Fruit fly (Drosophila melanogaster) whole organism, embryonic: ENCODE measurements around the gene dao.

ENCODE experiments used
- Antp ChIP-seq: fragments of 200-800 bp; sonication (Bioruptor generic); optimal IDR thresholded peaks from 3 replicates; lab custom pipeline; 2016; ENCODE audit warnings: missing biosample characterization, missing genetic modification characterization
- BtbVII ChIP-seq: fragments of 200-800 bp; sonication (Bioruptor generic); optimal IDR thresholded peaks from 3 replicates; lab custom pipeline; 2017; ENCODE audit warnings: missing biosample characterization, mild to moderate bottlenecking, missing genetic modification characterization
- CG11398 ChIP-seq: fragments of 200-800 bp; sonication (Bioruptor generic); optimal IDR thresholded peaks from 2 replicates; lab custom pipeline; 2016; ENCODE audit warnings: missing biosample characterization, missing genetic modification characterization
- CG11504 ChIP-seq: fragments of 200-800 bp; sonication (Bioruptor generic); optimal IDR thresholded peaks from 3 replicates; lab custom pipeline; 2019; ENCODE audit warnings: missing biosample characterization, mild to moderate bottlenecking, missing genetic modification characterization, moderate library complexity
- CG12071 ChIP-seq: fragments of 200-800 bp; sonication (Bioruptor generic); optimal IDR thresholded peaks from 3 replicates; lab custom pipeline; 2018; ENCODE audit warnings: missing biosample characterization, mild to moderate bottlenecking, missing genetic modification characterization
- CG1233 ChIP-seq: fragments of 200-800 bp; sonication (Bioruptor generic); optimal IDR thresholded peaks from 4 replicates; lab custom pipeline; 2018; ENCODE audit warnings: missing biosample characterization, mild to moderate bottlenecking, missing genetic modification characterization
- CG13287 ChIP-seq: fragments of 200-800 bp; sonication (Bioruptor generic); IDR thresholded peaks from 2 replicates; pipeline ENCODE4 v1.3.6; 2022; ENCODE audit warnings: missing biosample characterization, missing genetic modification characterization; ENCODE audit not compliant: partially characterized antibody
- CG32532 ChIP-seq: fragments of 200-800 bp; sonication (Bioruptor generic); IDR thresholded peaks from 2 replicates; pipeline ENCODE4 v1.3.6; 2022; ENCODE audit warnings: missing biosample characterization, missing genetic modification characterization
- CG4282 ChIP-seq: fragments of 200-800 bp; sonication (Bioruptor generic); optimal IDR thresholded peaks from 2 replicates; lab custom pipeline; 2016; ENCODE audit warnings: missing biosample characterization, missing genetic modification characterization
- CG4820 ChIP-seq: fragments of 200-800 bp; sonication (Bioruptor generic); optimal IDR thresholded peaks from 3 replicates; lab custom pipeline; 2016; ENCODE audit warnings: missing biosample characterization, missing genetic modification characterization
- CG5953 ChIP-seq: fragments of 200-800 bp; sonication (Bioruptor generic); IDR thresholded peaks from 2 replicates; pipeline ENCODE4 v1.3.6; 2022; ENCODE audit warnings: missing biosample characterization, missing genetic modification characterization
- CG8478 ChIP-seq: fragments of >200 bp; optimal IDR thresholded peaks from 2 replicates; lab custom pipeline; 2018
- CG9727 ChIP-seq: fragments of 200-800 bp; sonication (Bioruptor generic); optimal IDR thresholded peaks from 3 replicates; lab custom pipeline; 2017; ENCODE audit warnings: missing biosample characterization, mild to moderate bottlenecking, missing genetic modification characterization
- CG9817 ChIP-seq: fragments of 200-800 bp; sonication (Bioruptor generic); optimal IDR thresholded peaks from 2 replicates; lab custom pipeline; 2018; ENCODE audit warnings: missing biosample characterization, mild to moderate bottlenecking, missing genetic modification characterization, moderate library complexity
- CoRest ChIP-seq: fragments of 200-800 bp; sonication (Bioruptor generic); optimal IDR thresholded peaks from 3 replicates; lab custom pipeline; 2018; ENCODE audit warnings: missing biosample characterization, mild to moderate bottlenecking, missing genetic modification characterization, moderate library complexity
- Doc2 ChIP-seq: fragments of 200-800 bp; sonication (Bioruptor generic); IDR thresholded peaks from 2 replicates; pipeline ENCODE4 v1.3.6; 2022; ENCODE audit warnings: missing biosample characterization, missing genetic modification characterization
- Eip74EF ChIP-seq, 2 experiments: fragments of 200-800 bp in 1 of 2; fragments of >200 bp in 1 of 2; sonication (Bioruptor generic) in 1 of 2; optimal IDR thresholded peaks; 2 replicates each; lab custom pipeline; 2017 to 2019; ENCODE audit warnings: missing biosample characterization in 2 of 2, missing genetic modification characterization in 2 of 2, mild to moderate bottlenecking in 1 of 2, moderate library complexity in 1 of 2
- Elba2 ChIP-seq: fragments of 200-800 bp; sonication (Bioruptor generic); optimal IDR thresholded peaks from 3 replicates; lab custom pipeline; 2016; ENCODE audit warnings: missing biosample characterization, missing genetic modification characterization
- HLH54F ChIP-seq: fragments of 200-800 bp; sonication (Bioruptor generic); optimal IDR thresholded peaks from 3 replicates; lab custom pipeline; 2016; ENCODE audit warnings: missing biosample characterization, missing genetic modification characterization
- Hr3 ChIP-seq: fragments of 200-800 bp; sonication (Bioruptor generic); optimal IDR thresholded peaks from 3 replicates; lab custom pipeline; 2016; ENCODE audit warnings: missing biosample characterization, missing genetic modification characterization
- Hr39 ChIP-seq: fragments of >200 bp; optimal IDR thresholded peaks from 2 replicates; lab custom pipeline; 2017
- Hr51 ChIP-seq, 2 experiments: fragments of 200-800 bp; sonication (Bioruptor generic); optimal IDR thresholded peaks; 2 replicates in 1 of 2; 3 replicates in 1 of 2; lab custom pipeline; 2016 to 2018; ENCODE audit warnings: missing biosample characterization in 2 of 2, missing genetic modification characterization in 2 of 2, mild to moderate bottlenecking in 1 of 2, moderate library complexity in 1 of 2
- Lhr ChIP-seq: fragments of 200-800 bp; sonication (Bioruptor generic); optimal IDR thresholded peaks from 3 replicates; lab custom pipeline; 2017; ENCODE audit warnings: mild to moderate bottlenecking, missing biosample characterization, missing genetic modification reagents, missing genetic modification characterization
- Lim3 ChIP-seq: fragments of 200-800 bp; sonication (Bioruptor generic); IDR thresholded peaks from 2 replicates; pipeline ENCODE4 v1.3.6; 2022; ENCODE audit warnings: missing biosample characterization, missing genetic modification characterization
- Med ChIP-seq: fragments of 200-800 bp; sonication (Bioruptor generic); peaks from one replicate; lab custom pipeline; 2016; ENCODE audit warnings: missing biosample characterization, missing genetic modification characterization, mild to moderate bottlenecking, inconsistent platforms, moderate library complexity
- Myb ChIP-seq: fragments of 200-800 bp; sonication (Bioruptor generic); optimal IDR thresholded peaks from 2 replicates; lab custom pipeline; 2016; ENCODE audit warnings: missing biosample characterization, missing genetic modification characterization
- Ptx1 ChIP-seq: fragments of 200-800 bp; sonication (Bioruptor generic); IDR thresholded peaks from 2 replicates; pipeline ENCODE4 v1.3.6; 2022; ENCODE audit warnings: missing biosample characterization, missing genetic modification characterization
- Sox102F ChIP-seq: fragments of 200-800 bp; sonication (Bioruptor generic); optimal IDR thresholded peaks from 2 replicates; lab custom pipeline; 2018; ENCODE audit warnings: missing biosample characterization, mild to moderate bottlenecking, missing genetic modification characterization, moderate library complexity
- Taf1 ChIP-seq: fragments of 200-800 bp; sonication (Bioruptor generic); IDR thresholded peaks from 2 replicates; pipeline ENCODE4 v1.3.6; 2022; ENCODE audit warnings: missing biosample characterization, missing genetic modification characterization
- Tbp ChIP-seq: fragments of >200 bp; optimal IDR thresholded peaks from 2 replicates; lab custom pipeline; 2018; ENCODE audit warnings: missing biosample characterization, missing genetic modification characterization
- Trl ChIP-seq, 3 experiments: fragments of >200 bp in 2 of 3; fragments of 200-800 bp in 1 of 3; sonication (Bioruptor generic) in 1 of 3; optimal IDR thresholded peaks; 2 replicates in 1 of 3; 3 replicates in 2 of 3; lab custom pipeline; 2016 to 2017; ENCODE audit warnings: missing biosample characterization in 1 of 3, missing genetic modification characterization in 1 of 3
- Xbp1 ChIP-seq: fragments of 200-800 bp; sonication (Bioruptor generic); optimal IDR thresholded peaks from 3 replicates; lab custom pipeline; 2016; ENCODE audit warnings: missing biosample characterization, mild to moderate bottlenecking, missing genetic modification characterization
- Xrp1 ChIP-seq: fragments of 200-800 bp; sonication (Bioruptor generic); IDR thresholded peaks from 2 replicates; pipeline ENCODE4 v1.3.6; 2022; ENCODE audit warnings: missing biosample characterization, missing genetic modification characterization
- aop ChIP-seq: fragments of 200-800 bp; sonication (Bioruptor generic); IDR thresholded peaks from 2 replicates; pipeline ENCODE4 v1.3.6; 2022; ENCODE audit warnings: missing biosample characterization, missing genetic modification characterization
- ap ChIP-seq: fragments of 200-800 bp; sonication (Bioruptor generic); IDR thresholded peaks from 2 replicates; pipeline ENCODE4 v1.3.6; 2022; ENCODE audit warnings: missing biosample characterization, missing genetic modification characterization
- az2 ChIP-seq: fragments of 200-800 bp; sonication (Bioruptor generic); optimal IDR thresholded peaks from 3 replicates; lab custom pipeline; 2016; ENCODE audit warnings: missing biosample characterization, missing genetic modification characterization
- cad ChIP-seq: fragments of >200 bp; optimal IDR thresholded peaks from 2 replicates; lab custom pipeline; 2017; ENCODE audit warnings: missing biosample characterization, missing genetic modification characterization
- chinmo ChIP-seq: fragments of 200-800 bp; sonication (Bioruptor generic); IDR thresholded peaks from 4 replicates; pipeline ENCODE4 v1.3.6; 2022; ENCODE audit warnings: missing biosample characterization, missing genetic modification characterization; ENCODE audit not compliant: partially characterized antibody
- chn ChIP-seq: fragments of 200-800 bp; sonication (Bioruptor generic); optimal IDR thresholded peaks from 2 replicates; lab custom pipeline; 2016; ENCODE audit warnings: missing biosample characterization, missing genetic modification characterization
- ci ChIP-seq: fragments of 200-800 bp; sonication (Bioruptor generic); IDR thresholded peaks from 3 replicates; pipeline ENCODE4 v1.3.6; 2022; ENCODE audit warnings: missing biosample characterization, missing genetic modification characterization
- dpn ChIP-seq, 2 experiments: fragments of 200-800 bp; sonication (Bioruptor generic); optimal IDR thresholded peaks; 3 replicates each; lab custom pipeline; 2016; ENCODE audit warnings: missing biosample characterization in 2 of 2, missing genetic modification characterization in 2 of 2
- esg ChIP-seq: fragments of 200-800 bp; sonication (Bioruptor generic); conservative IDR thresholded peaks from 2 replicates; pipeline ENCODE4 v1.3.6; 2022; ENCODE audit warnings: missing biosample characterization, missing genetic modification characterization
- jigr1 ChIP-seq: fragments of 200-800 bp; sonication (Bioruptor generic); IDR thresholded peaks from 3 replicates; pipeline ENCODE4 v1.3.6; 2022; ENCODE audit warnings: missing biosample characterization, missing genetic modification characterization
- nerfin-1 ChIP-seq: fragments of 200-800 bp; sonication (Bioruptor generic); optimal IDR thresholded peaks from 3 replicates; lab custom pipeline; 2019; ENCODE audit warnings: missing biosample characterization, mild to moderate bottlenecking, missing genetic modification characterization, moderate library complexity
- onecut ChIP-seq: fragments of 200-800 bp; sonication (Bioruptor generic); IDR thresholded peaks from 2 replicates; pipeline ENCODE4 v1.3.6; 2022; ENCODE audit warnings: missing biosample characterization, missing genetic modification characterization
- prd ChIP-seq, 3 experiments: fragments of >200 bp in 2 of 3; fragments of 200-800 bp in 1 of 3; sonication (Bioruptor generic) in 1 of 3; optimal IDR thresholded peaks in 2 of 3; IDR thresholded peaks in 1 of 3; 2 replicates in 2 of 3; 3 replicates in 1 of 3; pipeline versions ENCODE4 v1.3.6 to Lab custom; 2017 to 2022; ENCODE audit warnings: missing biosample characterization in 1 of 3, missing genetic modification characterization in 1 of 3
- ranshi ChIP-seq: fragments of 200-800 bp; sonication (Bioruptor generic); IDR thresholded peaks from 2 replicates; pipeline ENCODE4 v1.3.6; 2022; ENCODE audit warnings: missing biosample characterization, missing genetic modification characterization
- sna ChIP-seq: fragments of 200-800 bp; sonication (Bioruptor generic); IDR thresholded peaks from 2 replicates; pipeline ENCODE4 v1.3.6; 2022; ENCODE audit warnings: missing biosample characterization, missing genetic modification characterization; ENCODE audit not compliant: partially characterized antibody
- stc ChIP-seq: fragments of 200-800 bp; sonication (Bioruptor generic); IDR thresholded peaks from 2 replicates; pipeline ENCODE4 v1.3.6; 2022; ENCODE audit warnings: missing biosample characterization, missing genetic modification characterization
- vvl ChIP-seq: fragments of 200-800 bp; sonication (Bioruptor generic); IDR thresholded peaks from 2 replicates; pipeline ENCODE4 v1.3.6; 2022; ENCODE audit warnings: missing biosample characterization, missing genetic modification characterization

The dao gene

dm6 chr2L:15271757-15272589 is 23.3 kb downstream of the dao start, which contains the start of gene Cul3 (continued):
- peak; percentile 38 for TF ChIP-seq CoRest (tag; lab: Kevin White, UChicago)
- peak; percentile 14; the same call in 1 of the 2 replicates for TF ChIP-seq onecut (GFP tag; lab: Robert Waterston, UW)
- TF ChIP-seq CG11504 (tag; lab: Kevin White, UChicago): peak; percentile 57
- TF ChIP-seq Hr51 (GFP tag; optimal IDR thresholded peaks at IDR 0.05; lab: Kevin White, UChicago): no peak
- peak; percentile 17 for TF ChIP-seq Myb (GFP tag; lab: Kevin White, UChicago)
- TF ChIP-seq ranshi: no peak
- TF ChIP-seq CG11398 (GFP tag; lab: Kevin White, UChicago): no peak
- TF ChIP-seq Lhr (GFP tag; lab: Kevin White, UChicago): peak; percentile 8
- no peak for TF ChIP-seq CG1233 (GFP tag; lab: Kevin White, UChicago)
- TF ChIP-seq CG32532 (GFP tag; lab: Robert Waterston, UW): peak; percentile 40
- peak; percentile 78 for TF ChIP-seq CG13287 (GFP tag; lab: Robert Waterston, UW)
- no peak for TF ChIP-seq aop
- TF ChIP-seq vvl (GFP tag; lab: Robert Waterston, UW): no peak
- peak; percentile 38 for TF ChIP-seq CG9817 (tag; lab: Kevin White, UChicago)
- no peak for TF ChIP-seq jigr1 (GFP tag; lab: Robert Waterston, UW)
- no peak for TF ChIP-seq Hr39 (lab: Kevin White, UChicago)
- no peak for TF ChIP-seq esg (GFP tag; lab: Robert Waterston, UW)
- TF ChIP-seq Sox102F (GFP tag; lab: Kevin White, UChicago): no peak
- TF ChIP-seq BtbVII (GFP tag; lab: Kevin White, UChicago): no peak
- TF ChIP-seq Ptx1 (GFP tag; lab: Robert Waterston, UW): peak; percentile 14; the same call in 1 of the 2 replicates
- no peak for TF ChIP-seq Trl (optimal IDR thresholded peaks at IDR 0.05; lab: Kevin White, UChicago)
- no peak for TF ChIP-seq Trl (GFP tag; optimal IDR thresholded peaks at IDR 0.05; lab: Kevin White, UChicago)
- TF ChIP-seq Lim3 (GFP tag; lab: Robert Waterston, UW): no peak
- no peak for TF ChIP-seq Tbp (GFP tag; lab: Kevin White, UChicago)
- TF ChIP-seq stc (GFP tag; lab: Robert Waterston, UW): no peak
- TF ChIP-seq chn (GFP tag; lab: Kevin White, UChicago): no peak
- TF ChIP-seq CG12071 (GFP tag; lab: Kevin White, UChicago): no peak
- TF ChIP-seq Elba2 (GFP tag; lab: Kevin White, UChicago): no peak
- peak; percentile 72 for TF ChIP-seq Med
- TF ChIP-seq nerfin-1: no peak
- no peak; the same call in 1 of the 2 replicates for TF ChIP-seq Xrp1 (GFP tag; lab: Robert Waterston, UW)
- TF ChIP-seq ap (GFP tag; lab: Robert Waterston, UW): no peak
- no peak for TF ChIP-seq ci (GFP tag; lab: Robert Waterston, UW)
- TF ChIP-seq sna (GFP tag; lab: Robert Waterston, UW): peak; percentile 64
- no peak for TF ChIP-seq Eip74EF (GFP tag; optimal IDR thresholded peaks at IDR 0.05; lab: Kevin White, UChicago)
- TF ChIP-seq CG8478 (lab: Kevin White, UChicago): peak; percentile 48
- TF ChIP-seq chinmo: peak; percentile 84; the same call in 3 of the 4 replicates
- no peak for TF ChIP-seq dpn (GFP tag; optimal IDR thresholded peaks at IDR 0.05; lab: Kevin White, UChicago)
- no peak for TF ChIP-seq CG4282
- peak; percentile 20 for TF ChIP-seq Hr3 (GFP tag; lab: Kevin White, UChicago)
- no peak for TF ChIP-seq CG9727 (GFP tag; lab: Kevin White, UChicago)
- TF ChIP-seq HLH54F (GFP tag; lab: Kevin White, UChicago): no peak
- no peak for TF ChIP-seq cad (GFP tag; lab: Kevin White, UChicago)
- no peak for TF ChIP-seq Antp (GFP tag; lab: Kevin White, UChicago)
- TF ChIP-seq Doc2 (GFP tag; lab: Robert Waterston, UW): no peak
- no peak for TF ChIP-seq Taf1
- no peak for TF ChIP-seq prd (optimal IDR thresholded peaks at IDR 0.05; lab: Kevin White, UChicago)
- no peak for TF ChIP-seq prd (GFP tag; IDR thresholded peaks at IDR 0.05; lab: Robert Waterston, UW)
- no peak for TF ChIP-seq az2
- no peak for TF ChIP-seq Xbp1 (GFP tag; lab: Kevin White, UChicago)
- TF ChIP-seq CG5953 (GFP tag; lab: Robert Waterston, UW): no peak
- no peak for TF ChIP-seq CG4820 (GFP tag; lab: Kevin White, UChicago)
